Fruit fly (Drosophila melanogaster) whole organism, wandering third instar larva: ENCODE data around the gene ras.
A peak's percentile ranks its signal among the peaks of the same experiment; 100 is the strongest.

Experiments
- Abd-B ChIP-seq: fragments of >200 bp; optimal IDR thresholded peaks from 2 replicates; lab custom pipeline; 2017; ENCODE audit warnings: missing biosample characterization, missing genetic modification characterization
- CG32264 ChIP-seq: fragments of 200-800 bp; sonication (Bioruptor generic); optimal IDR thresholded peaks from 2 replicates; lab custom pipeline; 2016; ENCODE audit warnings: missing biosample characterization, missing genetic modification characterization
- CG9705 ChIP-seq: fragments of 200-800 bp; sonication (Bioruptor generic); optimal IDR thresholded peaks from 2 replicates; lab custom pipeline; 2018; ENCODE audit warnings: missing biosample characterization, mild to moderate bottlenecking, missing genetic modification characterization
- Dfd ChIP-seq: fragments of >200 bp; optimal IDR thresholded peaks from 2 replicates; lab custom pipeline; 2017; ENCODE audit warnings: missing biosample characterization, missing genetic modification characterization
- HLH106 ChIP-seq: fragments of 200-800 bp; optimal IDR thresholded peaks from 3 replicates; lab custom pipeline; 2019; ENCODE audit warnings: missing biosample characterization, mild to moderate bottlenecking, missing genetic modification characterization, moderate library complexity
- Hnf4 ChIP-seq: fragments of 200-800 bp; sonication (Bioruptor generic); optimal IDR thresholded peaks from 2 replicates; lab custom pipeline; 2016; ENCODE audit warnings: missing biosample characterization, mild to moderate bottlenecking, missing genetic modification characterization
- Hr78 ChIP-seq: fragments of >200 bp; optimal IDR thresholded peaks from 2 replicates; lab custom pipeline; 2017; ENCODE audit warnings: missing biosample characterization, missing genetic modification characterization
- Jra ChIP-seq: sonication (Bioruptor generic); optimal IDR thresholded peaks from 2 replicates; lab custom pipeline; 2016; ENCODE audit warnings: missing biosample characterization, missing genetic modification characterization
- Mio ChIP-seq: sonication (Bioruptor generic); optimal IDR thresholded peaks from 2 replicates; lab custom pipeline; 2016; ENCODE audit warnings: missing biosample characterization, missing genetic modification characterization
- Myc ChIP-seq: fragments of >200 bp; optimal IDR thresholded peaks from 2 replicates; lab custom pipeline; 2017
- OdsH ChIP-seq: fragments of 200-800 bp; sonication (Bioruptor generic); optimal IDR thresholded peaks from 2 replicates; lab custom pipeline; 2016; ENCODE audit warnings: missing biosample characterization, mild to moderate bottlenecking, missing genetic modification characterization
- br ChIP-seq: fragments of 200-800 bp; sonication (Bioruptor generic); optimal IDR thresholded peaks from 2 replicates; lab custom pipeline; 2016; ENCODE audit warnings: missing biosample characterization, missing genetic modification characterization
- brk ChIP-seq: fragments of 200-800 bp; sonication (Bioruptor generic); optimal IDR thresholded peaks from 2 replicates; lab custom pipeline; 2016; ENCODE audit warnings: missing biosample characterization, mild to moderate bottlenecking, missing genetic modification characterization
- dsf ChIP-seq: sonication (Bioruptor generic); optimal IDR thresholded peaks from 2 replicates; lab custom pipeline; 2016; ENCODE audit warnings: missing biosample characterization, missing genetic modification characterization, borderline replicate concordance
- ey ChIP-seq: fragments of 200-800 bp; sonication (Bioruptor generic); optimal IDR thresholded peaks from 2 replicates; lab custom pipeline; 2016; ENCODE audit warnings: missing biosample characterization, missing genetic modification characterization
- foxo ChIP-seq, 2 experiments: fragments of 200-800 bp; sonication (Bioruptor generic); optimal IDR thresholded peaks; 2 replicates in 1 of 2; 3 replicates in 1 of 2; lab custom pipeline; 2016 to 2017; ENCODE audit warnings: missing biosample characterization in 2 of 2, missing genetic modification characterization in 2 of 2
- fru ChIP-seq: fragments of 200-800 bp; sonication (Bioruptor generic); optimal IDR thresholded peaks from 3 replicates; lab custom pipeline; 2016; ENCODE audit warnings: missing biosample characterization, mild to moderate bottlenecking, missing genetic modification characterization
- h ChIP-seq: fragments of 200-800 bp; sonication (Bioruptor generic); optimal IDR thresholded peaks from 3 replicates; lab custom pipeline; 2016; ENCODE audit warnings: missing biosample characterization, mild to moderate bottlenecking, missing genetic modification characterization
- lola ChIP-seq: fragments of >200 bp; optimal IDR thresholded peaks from 2 replicates; lab custom pipeline; 2017; ENCODE audit warnings: missing biosample characterization, missing genetic modification characterization
- pan ChIP-seq: fragments of >200 bp; optimal IDR thresholded peaks from 2 replicates; lab custom pipeline; 2017
- psq ChIP-seq: fragments of 200-800 bp; sonication (Bioruptor generic); optimal IDR thresholded peaks from 3 replicates; lab custom pipeline; 2017; ENCODE audit warnings: missing biosample characterization, mild to moderate bottlenecking, missing genetic modification characterization, moderate library complexity
- rgr ChIP-seq: fragments of 200-800 bp; sonication (Bioruptor generic); optimal IDR thresholded peaks from 3 replicates; lab custom pipeline; 2016; ENCODE audit warnings: missing biosample characterization, mild to moderate bottlenecking, missing genetic modification characterization
- sage ChIP-seq: fragments of 200-800 bp; sonication (Bioruptor generic); optimal IDR thresholded peaks from 2 replicates; lab custom pipeline; 2016; ENCODE audit warnings: missing biosample characterization, mild to moderate bottlenecking, missing genetic modification characterization
- sv ChIP-seq: fragments of 200-800 bp; sonication (Bioruptor generic); optimal IDR thresholded peaks from 3 replicates; lab custom pipeline; 2016; ENCODE audit warnings: missing biosample characterization, missing genetic modification characterization
- tai ChIP-seq: sonication (Bioruptor generic); optimal IDR thresholded peaks from 2 replicates; lab custom pipeline; 2016; ENCODE audit warnings: missing biosample characterization, missing genetic modification characterization
- usp ChIP-seq: fragments of >200 bp; optimal IDR thresholded peaks from 2 replicates; lab custom pipeline; 2017; ENCODE audit warnings: missing biosample characterization, missing genetic modification characterization
- woc ChIP-seq: sonication (Bioruptor generic); optimal IDR thresholded peaks from 2 replicates; lab custom pipeline; 2016; ENCODE audit warnings: missing biosample characterization, mild to moderate bottlenecking, missing genetic modification characterization

ras gene

dm6 chrX:10729196-10729835, 15.0 kb upstream of the ras start:
- TF ChIP-seq dsf (GFP tag; lab: Kevin White, UChicago) = no peak
- no peak for TF ChIP-seq OdsH (GFP tag; lab: Kevin White, UChicago)
- no peak for TF ChIP-seq brk (GFP tag; lab: Kevin White, UChicago)
- no peak for TF ChIP-seq ey (GFP tag; lab: Kevin White, UChicago)
- TF ChIP-seq CG9705 (GFP tag; lab: Kevin White, UChicago) = no peak
- TF ChIP-seq br = no peak
- TF ChIP-seq Jra (GFP tag; lab: Kevin White, UChicago) = no peak
- no peak for TF ChIP-seq tai (GFP tag; lab: Kevin White, UChicago)
- no peak for TF ChIP-seq usp
- TF ChIP-seq fru (GFP tag; lab: Kevin White, UChicago) = no peak
- TF ChIP-seq rgr (GFP tag; lab: Kevin White, UChicago) = no peak

DNA sequence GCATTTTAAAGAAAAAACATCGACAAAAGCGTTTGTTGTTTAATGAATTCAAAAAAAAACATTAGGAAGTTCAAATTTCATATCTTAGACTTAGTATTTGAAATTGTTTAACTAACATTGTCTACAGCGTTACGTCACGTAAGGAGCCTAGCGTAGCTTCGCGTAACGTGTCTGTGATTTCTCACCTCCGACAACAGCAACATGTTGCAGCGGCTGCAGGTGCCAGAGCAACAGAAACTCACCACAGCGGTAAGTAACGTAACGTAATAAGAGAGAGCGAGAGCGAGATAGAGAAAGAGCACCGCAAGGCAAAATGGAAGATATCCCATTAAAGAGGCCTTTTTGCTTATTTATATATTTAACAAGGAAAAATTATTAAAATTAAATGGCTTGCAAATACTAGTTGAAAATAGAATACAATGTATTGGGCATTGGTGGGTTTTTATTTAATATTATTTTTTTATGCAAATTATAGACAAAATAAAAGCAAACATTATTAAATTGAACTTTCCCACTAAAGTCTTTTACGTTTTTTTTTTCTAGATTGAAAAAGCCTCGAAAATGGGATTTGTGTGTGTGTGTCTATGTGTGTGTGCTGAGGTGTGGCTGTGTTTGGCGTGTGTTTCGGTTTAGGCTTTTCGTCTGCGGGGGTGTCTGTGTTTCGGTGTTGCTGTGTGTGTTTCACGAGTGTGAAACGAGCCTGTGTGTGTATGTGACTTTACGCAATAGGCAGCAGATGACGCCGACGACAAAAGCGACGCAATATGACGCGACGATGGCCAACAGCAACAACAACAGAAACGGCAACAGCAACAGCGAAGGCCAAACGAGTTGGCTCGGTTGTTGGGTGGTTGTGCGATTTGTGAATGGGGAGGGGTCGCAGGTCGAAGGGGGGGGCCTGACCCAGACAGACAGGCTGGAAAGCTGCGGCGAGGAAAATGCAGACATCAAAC, 14.1 kb upstream of the ras start:
- TF ChIP-seq Mio = no peak
- TF ChIP-seq sage = no peak
- TF ChIP-seq ey (GFP tag; lab: Kevin White, UChicago) = no peak
- TF ChIP-seq psq (GFP tag; lab: Kevin White, UChicago) = peak; percentile 27
- TF ChIP-seq Hr78 = no peak
- no peak for TF ChIP-seq Dfd (GFP tag; lab: Kevin White, UChicago)

dm6 chrX:10731357-10731756, 12.9 kb upstream of the ras start:
- TF ChIP-seq Abd-B (GFP tag; lab: Kevin White, UChicago) (no peak), h (GFP tag; lab: Kevin White, UChicago) (no peak), CG32264 (GFP tag; lab: Kevin White, UChicago) (no peak), sv (GFP tag; lab: Kevin White, UChicago) (no peak), lola (no peak), psq (GFP tag; lab: Kevin White, UChicago) (no peak)

dm6 chrX:10731801-10732200, 12.5 kb upstream of the ras start:
- no peak for TF ChIP-seq sage
- peak; percentile 30 for TF ChIP-seq fru (GFP tag; lab: Kevin White, UChicago)
- TF ChIP-seq ey (GFP tag; lab: Kevin White, UChicago) = peak; percentile 26
- peak; percentile 43 for TF ChIP-seq h (GFP tag; lab: Kevin White, UChicago)
- TF ChIP-seq foxo (GFP tag; optimal IDR thresholded peaks at IDR 0.05; lab: Kevin White, UChicago) = peak in 1 of 2 experiments; percentile 36
- peak; percentile 17 for TF ChIP-seq Hnf4 (GFP tag; lab: Kevin White, UChicago)
- TF ChIP-seq psq (GFP tag; lab: Kevin White, UChicago) = peak; percentile 38
- TF ChIP-seq Hr78 = no peak
- no peak for TF ChIP-seq CG9705 (GFP tag; lab: Kevin White, UChicago)
- TF ChIP-seq HLH106 = peak; percentile 19
- peak; percentile 64 for TF ChIP-seq woc (GFP tag; lab: Kevin White, UChicago)
- no peak for TF ChIP-seq Jra (GFP tag; lab: Kevin White, UChicago)

DNA sequence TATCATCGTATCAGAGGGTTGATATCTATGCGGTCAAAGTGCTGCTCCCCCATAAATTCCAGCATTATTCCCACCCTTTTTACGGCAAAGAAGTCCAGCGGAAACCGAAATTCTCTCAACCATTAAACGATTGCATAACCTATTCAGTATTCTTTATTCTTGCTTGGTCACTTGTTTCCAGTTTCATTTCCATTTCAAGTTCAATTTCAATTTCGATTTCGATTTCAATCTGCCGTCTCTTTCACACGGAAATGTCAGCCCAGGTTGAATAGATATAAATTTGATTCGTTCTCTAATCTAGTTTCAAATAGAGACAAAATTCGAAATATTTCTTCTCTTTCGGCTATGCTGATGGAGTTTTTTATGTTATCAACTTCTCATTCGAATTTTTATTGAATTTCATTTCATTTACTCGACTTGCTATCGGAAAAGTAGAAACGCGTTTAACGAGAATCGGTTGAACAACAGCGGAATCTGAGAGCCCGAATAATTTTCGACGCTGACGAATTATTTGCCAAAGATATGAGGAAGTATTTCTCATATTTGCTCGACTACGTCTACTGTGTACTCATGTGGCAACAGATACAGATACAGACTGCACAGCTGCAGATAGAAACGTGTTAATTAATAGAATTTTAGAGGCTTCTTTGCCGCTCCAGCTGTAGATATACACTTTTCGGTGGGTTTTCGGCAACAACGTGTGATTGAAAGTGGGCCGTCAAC, 11.4 kb upstream of the ras start:
- no peak for TF ChIP-seq pan
- TF ChIP-seq foxo (GFP tag; optimal IDR thresholded peaks at IDR 0.05; lab: Kevin White, UChicago) = no peak
- TF ChIP-seq br = no peak
- TF ChIP-seq dsf (GFP tag; lab: Kevin White, UChicago) = no peak
- TF ChIP-seq Myc (lab: Kevin White, UChicago) = no peak
- no peak for TF ChIP-seq Abd-B (GFP tag; lab: Kevin White, UChicago)
